Fruit fly (Drosophila melanogaster): ENCODE results near the gene tgo.
A peak's percentile ranks its signal among the peaks of the same experiment; 100 is the strongest.

tgo gene

dm6 chr3R:8979850-8980775 lies 39.7 kb downstream of the tgo start (continued):
- no peak for TF ChIP-seq CG11247 (GFP tag; IDR thresholded peaks at IDR 0.05)
- TF ChIP-seq slbo (GFP tag; IDR thresholded peaks at IDR 0.05) = no peak
- TF ChIP-seq phol (tag; optimal IDR thresholded peaks at IDR 0.05) = peak; percentile 16
- no peak for TF ChIP-seq fu2 (GFP tag; optimal IDR thresholded peaks at IDR 0.05)
- TF ChIP-seq Rfx (GFP tag; IDR thresholded peaks at IDR 0.05) = no peak; the same call in none of the 2 replicates
- peak; percentile 56; the same call in 2 of the 3 replicates for TF ChIP-seq CG7963 (GFP tag; IDR thresholded peaks at IDR 0.05; ENCODE audit: partially characterized antibody)
- TF ChIP-seq CG4730 (GFP tag; IDR thresholded peaks at IDR 0.05) = no peak
- no peak for TF ChIP-seq CG8388 (GFP tag; optimal IDR thresholded peaks at IDR 0.05)
- TF ChIP-seq Trl (optimal IDR thresholded peaks at IDR 0.05) = no peak
- no peak for TF ChIP-seq Trl (GFP tag; optimal IDR thresholded peaks at IDR 0.05)
- no peak for TF ChIP-seq bcd (GFP tag; optimal IDR thresholded peaks at IDR 0.05)
- TF ChIP-seq dysf (GFP tag; IDR thresholded peaks at IDR 0.05) = no peak
- TF ChIP-seq disco-r (GFP tag; optimal IDR thresholded peaks at IDR 0.05) = no peak
- TF ChIP-seq sc (optimal IDR thresholded peaks at IDR 0.05) = no peak
- no peak for TF ChIP-seq sc (GFP tag; optimal IDR thresholded peaks at IDR 0.05)
- TF ChIP-seq Pdp1 (GFP tag; optimal IDR thresholded peaks at IDR 0.05) = peak in 1 of 2 experiments; percentile 41
- no peak for TF ChIP-seq CG2202 (tag; optimal IDR thresholded peaks at IDR 0.05)
- peak; percentile 31; the same call in 1 of the 4 replicates for TF ChIP-seq chinmo (GFP tag; IDR thresholded peaks at IDR 0.05; ENCODE audit: partially characterized antibody)
- TF ChIP-seq eyg (GFP tag; optimal IDR thresholded peaks at IDR 0.05) = no peak
- TF ChIP-seq CG6813 (GFP tag; optimal IDR thresholded peaks at IDR 0.05) = no peak
- no peak for TF ChIP-seq lilli (GFP tag; optimal IDR thresholded peaks at IDR 0.05)
- peak in 1 of 2 experiments; percentile 10 for TF ChIP-seq Hr51 (GFP tag; optimal IDR thresholded peaks at IDR 0.05)
- TF ChIP-seq crc (GFP tag; optimal IDR thresholded peaks at IDR 0.05) = no peak
- TF ChIP-seq her (GFP tag; optimal IDR thresholded peaks at IDR 0.05) = no peak
- no peak for TF ChIP-seq Optix (GFP tag; IDR thresholded peaks at IDR 0.05)
- TF ChIP-seq rib (GFP tag; IDR thresholded peaks at IDR 0.05) = 0 out of 2 replicates have a peak, but pooled peaks have one; percentile 9
- no peak for TF ChIP-seq twi (tag; optimal IDR thresholded peaks at IDR 0.05)
- TF ChIP-seq bigmax (GFP tag; optimal IDR thresholded peaks at IDR 0.05) = no peak
- no peak for TF ChIP-seq kni (GFP tag; optimal IDR thresholded peaks at IDR 0.05)
- peak; percentile 32 for TF ChIP-seq CG9727 (GFP tag; optimal IDR thresholded peaks at IDR 0.05)
- peak; percentile 10 for TF ChIP-seq NK7.1 (GFP tag; optimal IDR thresholded peaks at IDR 0.05)
- no peak for TF ChIP-seq fru (optimal IDR thresholded peaks at IDR 0.05)
- TF ChIP-seq ind (GFP tag; optimal IDR thresholded peaks at IDR 0.05) = no peak
- TF ChIP-seq chif (GFP tag; optimal IDR thresholded peaks at IDR 0.05) = peak in 1 of 2 experiments; percentile 30
- no peak for TF ChIP-seq danr (GFP tag; IDR thresholded peaks at IDR 0.05)
- peak; percentile 27 for TF ChIP-seq trem (tag; optimal IDR thresholded peaks at IDR 0.05)
- TF ChIP-seq CG1792 (GFP tag; optimal IDR thresholded peaks at IDR 0.05) = no peak
- no peak for TF ChIP-seq CG6254 (GFP tag; optimal IDR thresholded peaks at IDR 0.05)
- TF ChIP-seq lab (GFP tag; optimal IDR thresholded peaks at IDR 0.05) = peak; percentile 39
- TF ChIP-seq da (GFP tag; optimal IDR thresholded peaks at IDR 0.05) = no peak
- no peak for TF ChIP-seq CG32772 (GFP tag; IDR thresholded peaks at IDR 0.05)
- no peak for TF ChIP-seq Sry-β (GFP tag; optimal IDR thresholded peaks at IDR 0.05)
- TF ChIP-seq Mes4 (GFP tag; optimal IDR thresholded peaks at IDR 0.05) = no peak
- peak; percentile 1 for TF ChIP-seq Dad (GFP tag; optimal IDR thresholded peaks at IDR 0.05)
- no peak for TF ChIP-seq CG4820 (GFP tag; optimal IDR thresholded peaks at IDR 0.05)
- TF ChIP-seq dpn (GFP tag; optimal IDR thresholded peaks at IDR 0.05) = peak in 1 of 2 experiments; percentile 28
- TF ChIP-seq bowl (GFP tag; IDR thresholded peaks at IDR 0.05) = no peak
- TF ChIP-seq ato (GFP tag; IDR thresholded peaks at IDR 0.05; ENCODE audit: partially characterized antibody) = no peak
- no peak; the same call in 1 of the 2 replicates for TF ChIP-seq CG9932 (GFP tag; IDR thresholded peaks at IDR 0.05)
- no peak for TF ChIP-seq CHES-1-like (GFP tag; optimal IDR thresholded peaks at IDR 0.05)

Data from whole organism, embryonic.